Fruit fly (Drosophila melanogaster) whole organism, embryonic: Measurements from ENCODE around the gene Cisd2.

Source experiments
- Antp ChIP-seq: fragments of 200-800 bp; sonication (Bioruptor generic); optimal IDR thresholded peaks from 3 replicates; lab custom pipeline; 2016; ENCODE audit warnings: missing biosample characterization, missing genetic modification characterization
- CG10366 ChIP-seq: fragments of 200-800 bp; sonication (Bioruptor generic); IDR thresholded peaks from 2 replicates; pipeline ENCODE4 v1.3.6; 2022; ENCODE audit warnings: missing biosample characterization, missing genetic modification characterization
- CG11085 ChIP-seq: fragments of 200-800 bp; sonication (Bioruptor generic); IDR thresholded peaks from 2 replicates; pipeline ENCODE4 v1.3.6; 2022; ENCODE audit warnings: missing biosample characterization, missing genetic modification characterization
- CG11695 ChIP-seq: fragments of 200-800 bp; sonication (Bioruptor generic); IDR thresholded peaks from 3 replicates; pipeline ENCODE4 v1.3.6; 2022; ENCODE audit warnings: missing biosample characterization, missing genetic modification characterization
- CG12071 ChIP-seq: fragments of 200-800 bp; sonication (Bioruptor generic); optimal IDR thresholded peaks from 3 replicates; lab custom pipeline; 2018; ENCODE audit warnings: missing biosample characterization, mild to moderate bottlenecking, missing genetic modification characterization
- CG14441 ChIP-seq: fragments of 200-800 bp; sonication (Bioruptor generic); IDR thresholded peaks from 2 replicates; pipeline ENCODE4 v1.3.6; 2022; ENCODE audit warnings: missing biosample characterization, missing genetic modification characterization
- CG15601 ChIP-seq: fragments of 200-800 bp; sonication (Bioruptor generic); optimal IDR thresholded peaks from 3 replicates; lab custom pipeline; 2019; ENCODE audit warnings: missing biosample characterization, mild to moderate bottlenecking, missing genetic modification characterization, moderate library complexity
- CG17385 ChIP-seq: fragments of 200-800 bp; sonication (Bioruptor generic); optimal IDR thresholded peaks from 3 replicates; lab custom pipeline; 2018; ENCODE audit warnings: missing biosample characterization, mild to moderate bottlenecking, missing genetic modification characterization
- CG18262 ChIP-seq: fragments of 200-800 bp; optimal IDR thresholded peaks from 3 replicates; lab custom pipeline; 2019; ENCODE audit warnings: missing biosample characterization, mild to moderate bottlenecking, missing genetic modification characterization, moderate library complexity
- CG2202 ChIP-seq: fragments of 200-800 bp; sonication (Bioruptor generic); optimal IDR thresholded peaks from 2 replicates; lab custom pipeline; 2018; ENCODE audit warnings: missing biosample characterization, mild to moderate bottlenecking, missing genetic modification characterization
- CG30020 ChIP-seq: fragments of 200-800 bp; optimal IDR thresholded peaks from 2 replicates; lab custom pipeline; 2019; ENCODE audit warnings: missing biosample characterization, mild to moderate bottlenecking, missing genetic modification characterization, moderate library complexity
- CG33213 ChIP-seq: fragments of 200-800 bp; sonication (Bioruptor generic); optimal IDR thresholded peaks from 3 replicates; lab custom pipeline; 2016; ENCODE audit warnings: missing biosample characterization, missing genetic modification characterization
- CG4820 ChIP-seq: fragments of 200-800 bp; sonication (Bioruptor generic); optimal IDR thresholded peaks from 3 replicates; lab custom pipeline; 2016; ENCODE audit warnings: missing biosample characterization, missing genetic modification characterization
- CG6689 ChIP-seq: fragments of 200-800 bp; sonication (Bioruptor generic); IDR thresholded peaks from 2 replicates; pipeline ENCODE4 v1.3.6; 2022; ENCODE audit warnings: missing biosample characterization, missing genetic modification characterization
- CG7271 ChIP-seq: fragments of 200-800 bp; sonication (Bioruptor generic); optimal IDR thresholded peaks from 2 replicates; lab custom pipeline; 2018; ENCODE audit warnings: missing biosample characterization, mild to moderate bottlenecking, missing genetic modification characterization, moderate library complexity
- CG7745 ChIP-seq: fragments of 200-800 bp; sonication (Bioruptor generic); optimal IDR thresholded peaks from 2 replicates; lab custom pipeline; 2018; ENCODE audit warnings: missing biosample characterization, mild to moderate bottlenecking, missing genetic modification characterization, moderate library complexity
- CG7786 ChIP-seq: fragments of 200-800 bp; sonication (Bioruptor generic); optimal IDR thresholded peaks from 2 replicates; lab custom pipeline; 2016; ENCODE audit warnings: missing biosample characterization, missing genetic modification characterization
- CG7839 ChIP-seq: fragments of 200-800 bp; sonication (Bioruptor generic); optimal IDR thresholded peaks from 3 replicates; lab custom pipeline; 2018; ENCODE audit warnings: missing biosample characterization, mild to moderate bottlenecking, missing genetic modification characterization, moderate library complexity
- CG9817 ChIP-seq: fragments of 200-800 bp; sonication (Bioruptor generic); optimal IDR thresholded peaks from 2 replicates; lab custom pipeline; 2018; ENCODE audit warnings: missing biosample characterization, mild to moderate bottlenecking, missing genetic modification characterization, moderate library complexity
- CoRest ChIP-seq: fragments of 200-800 bp; sonication (Bioruptor generic); optimal IDR thresholded peaks from 3 replicates; lab custom pipeline; 2018; ENCODE audit warnings: missing biosample characterization, mild to moderate bottlenecking, missing genetic modification characterization, moderate library complexity
- Dip3 ChIP-seq: fragments of 200-800 bp; sonication (Bioruptor generic); optimal IDR thresholded peaks from 3 replicates; lab custom pipeline; 2016; ENCODE audit warnings: missing biosample characterization, missing genetic modification characterization
- ERR ChIP-seq: fragments of 200-800 bp; sonication (Bioruptor generic); optimal IDR thresholded peaks from 2 replicates; lab custom pipeline; 2016; ENCODE audit warnings: missing biosample characterization, missing genetic modification characterization
- Ets65A ChIP-seq: fragments of 200-800 bp; sonication (Bioruptor generic); peaks from one replicate; lab custom pipeline; 2016; ENCODE audit warnings: missing biosample characterization, missing genetic modification characterization
- HmgZ ChIP-seq: fragments of 200-800 bp; sonication (Bioruptor generic); optimal IDR thresholded peaks from 2 replicates; lab custom pipeline; 2018; ENCODE audit warnings: missing biosample characterization, mild to moderate bottlenecking, missing genetic modification characterization
- Hmx ChIP-seq: fragments of 200-800 bp; sonication (Bioruptor generic); optimal IDR thresholded peaks from 2 replicates; lab custom pipeline; 2016; ENCODE audit warnings: missing biosample characterization, missing genetic modification characterization
- Hr3 ChIP-seq: fragments of 200-800 bp; sonication (Bioruptor generic); optimal IDR thresholded peaks from 3 replicates; lab custom pipeline; 2016; ENCODE audit warnings: missing biosample characterization, missing genetic modification characterization
- Hr39 ChIP-seq: fragments of >200 bp; optimal IDR thresholded peaks from 2 replicates; lab custom pipeline; 2017
- Max ChIP-seq: fragments of 200-800 bp; sonication (Bioruptor generic); optimal IDR thresholded peaks from 2 replicates; lab custom pipeline; 2016; ENCODE audit warnings: missing biosample characterization, mild to moderate bottlenecking, missing genetic modification characterization
- Nf-YA ChIP-seq: fragments of 200-800 bp; sonication (Bioruptor generic); IDR thresholded peaks from 2 replicates; pipeline ENCODE4 v1.3.6; 2022; ENCODE audit warnings: missing biosample characterization, missing genetic modification characterization
- Pdp1 ChIP-seq, 2 experiments: fragments of 200-800 bp; sonication (Bioruptor generic); optimal IDR thresholded peaks; 3 replicates each; lab custom pipeline; 2016; ENCODE audit warnings: missing biosample characterization in 2 of 2, missing genetic modification characterization in 2 of 2, mild to moderate bottlenecking in 1 of 2, moderate library complexity in 1 of 2
- Sox100B ChIP-seq: fragments of 200-800 bp; sonication (Bioruptor generic); optimal IDR thresholded peaks from 3 replicates; lab custom pipeline; 2018; ENCODE audit warnings: missing biosample characterization, mild to moderate bottlenecking, missing genetic modification characterization
- YL-1 ChIP-seq: fragments of 200-800 bp; sonication (Bioruptor generic); optimal IDR thresholded peaks from 3 replicates; lab custom pipeline; 2017; ENCODE audit warnings: missing biosample characterization, mild to moderate bottlenecking, missing genetic modification characterization
- ap ChIP-seq: fragments of 200-800 bp; sonication (Bioruptor generic); IDR thresholded peaks from 2 replicates; pipeline ENCODE4 v1.3.6; 2022; ENCODE audit warnings: missing biosample characterization, missing genetic modification characterization
- croc ChIP-seq: fragments of 200-800 bp; sonication (Bioruptor generic); conservative IDR thresholded peaks from 3 replicates; pipeline ENCODE4 v1.3.6; 2022; ENCODE audit warnings: missing biosample characterization, missing genetic modification characterization
- dmrt99B ChIP-seq: fragments of 200-800 bp; sonication (Bioruptor generic); optimal IDR thresholded peaks from 2 replicates; lab custom pipeline; 2018; ENCODE audit warnings: missing biosample characterization, mild to moderate bottlenecking, missing genetic modification characterization, moderate library complexity
- eyg ChIP-seq: fragments of 200-800 bp; sonication (Bioruptor generic); optimal IDR thresholded peaks from 3 replicates; lab custom pipeline; 2016; ENCODE audit warnings: missing biosample characterization, missing genetic modification characterization
- fru ChIP-seq: fragments of >200 bp; optimal IDR thresholded peaks from 2 replicates; lab custom pipeline; 2017
- hth ChIP-seq: fragments of >200 bp; optimal IDR thresholded peaks from 2 replicates; lab custom pipeline; 2017; ENCODE audit warnings: inconsistent platforms
- lola ChIP-seq, 3 experiments: fragments of >200 bp in 2 of 3; fragments of 200-800 bp in 1 of 3; sonication (Bioruptor generic) in 1 of 3; optimal IDR thresholded peaks; 2 replicates each; lab custom pipeline; 2017 to 2019; ENCODE audit warnings: missing biosample characterization in 3 of 3, missing genetic modification characterization in 3 of 3, mild to moderate bottlenecking in 1 of 3, moderate library complexity in 1 of 3
- oc ChIP-seq: fragments of 200-800 bp; sonication (Bioruptor generic); optimal IDR thresholded peaks from 2 replicates; lab custom pipeline; 2018; ENCODE audit warnings: missing biosample characterization, mild to moderate bottlenecking, missing genetic modification characterization, moderate library complexity
- org-1 ChIP-seq: fragments of 200-800 bp; sonication (Bioruptor generic); optimal IDR thresholded peaks from 2 replicates; lab custom pipeline; 2017; ENCODE audit warnings: missing biosample characterization, missing genetic modification characterization
- pnt ChIP-seq: fragments of 200-800 bp; sonication (Bioruptor generic); optimal IDR thresholded peaks from 3 replicates; lab custom pipeline; 2016; ENCODE audit warnings: missing biosample characterization, missing genetic modification characterization
- pum ChIP-seq: fragments of 200-800 bp; sonication (Bioruptor generic); optimal IDR thresholded peaks from 2 replicates; lab custom pipeline; 2016; ENCODE audit warnings: missing biosample characterization, missing genetic modification characterization
- ro ChIP-seq: fragments of 200-800 bp; sonication (Bioruptor generic); IDR thresholded peaks from 2 replicates; pipeline ENCODE4 v1.3.6; 2022; ENCODE audit warnings: missing biosample characterization, missing genetic modification characterization
- row ChIP-seq: fragments of 200-800 bp; sonication (Bioruptor generic); IDR thresholded peaks from 3 replicates; pipeline ENCODE4 v1.3.6; 2022; ENCODE audit warnings: missing biosample characterization, missing genetic modification characterization
- stc ChIP-seq: fragments of 200-800 bp; sonication (Bioruptor generic); IDR thresholded peaks from 2 replicates; pipeline ENCODE4 v1.3.6; 2022; ENCODE audit warnings: missing biosample characterization, missing genetic modification characterization
- tin ChIP-seq: fragments of 200-800 bp; sonication (Bioruptor generic); optimal IDR thresholded peaks from 3 replicates; lab custom pipeline; 2016; ENCODE audit warnings: missing biosample characterization, missing genetic modification characterization
- trem ChIP-seq: fragments of 200-800 bp; optimal IDR thresholded peaks from 3 replicates; lab custom pipeline; 2019; ENCODE audit warnings: missing biosample characterization, mild to moderate bottlenecking, missing genetic modification characterization, moderate library complexity
- zen ChIP-seq: fragments of 200-800 bp; sonication (Bioruptor generic); optimal IDR thresholded peaks from 3 replicates; lab custom pipeline; 2018; ENCODE audit warnings: missing biosample characterization, mild to moderate bottlenecking, missing genetic modification characterization, moderate library complexity
- zen2 ChIP-seq: fragments of 200-800 bp; sonication (Bioruptor generic); IDR thresholded peaks from 3 replicates; pipeline ENCODE4 v1.3.6; 2022; ENCODE audit warnings: missing biosample characterization, missing genetic modification characterization; ENCODE audit not compliant: partially characterized antibody

Cisd2 gene

dm6 chr3R:29198299-29198698 lies 24.9 kb downstream of the Cisd2 start:
- TF ChIP-seq Pdp1 (GFP tag; optimal IDR thresholded peaks at IDR 0.05; lab: Kevin White, UChicago) (peak in 1 of 2 experiments; percentile 82), Dip3 (GFP tag; lab: Kevin White, UChicago) (no peak), CG6689 (GFP tag; lab: Robert Waterston, UW) (no peak), hth (lab: Kevin White, UChicago) (no peak), zen2 (GFP tag; lab: Robert Waterston, UW) (no peak), Nf-YA (no peak), CG33213 (GFP tag; lab: Kevin White, UChicago) (no peak), CG10366 (GFP tag; lab: Robert Waterston, UW) (no peak), CG9817 (tag; lab: Kevin White, UChicago) (no peak), CG7745 (tag; lab: Kevin White, UChicago) (no peak), CG7271 (tag; lab: Kevin White, UChicago) (no peak), CG4820 (GFP tag; lab: Kevin White, UChicago) (no peak), CG2202 (tag; lab: Kevin White, UChicago) (no peak), CG17385 (GFP tag; lab: Kevin White, UChicago) (no peak), Hr3 (GFP tag; lab: Kevin White, UChicago) (no peak), ro (GFP tag; lab: Robert Waterston, UW) (no peak), oc (peak; percentile 82)

dm6 chr3R:29196967-29197611 lies 26.1 kb downstream of the Cisd2 start, which contains the start of gene CG14515:
Gene CG14515 (plus strand): TSS chr3R:29197556.
- TF ChIP-seq CG7786 (GFP tag; lab: Kevin White, UChicago) (no peak), Sox100B (GFP tag; lab: Kevin White, UChicago) (peak; percentile 47), Max (no peak), CG15601 (tag; lab: Kevin White, UChicago) (no peak), CG11695 (GFP tag; lab: Robert Waterston, UW) (0 out of 3 replicates have a peak, but pooled peaks have one; percentile 12), row (GFP tag; lab: Robert Waterston, UW) (0 out of 3 replicates have a peak, but pooled peaks have one; percentile 39), CG12071 (GFP tag; lab: Kevin White, UChicago) (no peak), Hr39 (lab: Kevin White, UChicago) (no peak), oc (no peak), eyg (GFP tag; lab: Kevin White, UChicago) (no peak), YL-1 (GFP tag; lab: Kevin White, UChicago) (no peak), CG11085 (GFP tag; lab: Robert Waterston, UW) (no peak), pum (GFP tag; lab: Kevin White, UChicago) (no peak), ERR (GFP tag; lab: Kevin White, UChicago) (no peak), zen (tag; lab: Kevin White, UChicago) (no peak), croc (no peak), CG30020 (no peak), org-1 (GFP tag; lab: Kevin White, UChicago) (no peak), Ets65A (GFP tag; lab: Kevin White, UChicago) (peak; percentile 53), lola (GFP tag; optimal IDR thresholded peaks at IDR 0.05; lab: Kevin White, UChicago) (no peak), CG14441 (GFP tag; lab: Robert Waterston, UW) (0 out of 2 replicates have a peak, but pooled peaks have one; percentile 4), ap (no peak), Antp (GFP tag; lab: Kevin White, UChicago) (no peak), Hmx (GFP tag; lab: Kevin White, UChicago) (no peak), CG6689 (GFP tag; lab: Robert Waterston, UW) (no peak), stc (GFP tag; lab: Robert Waterston, UW) (no peak), CG7839 (tag; lab: Kevin White, UChicago) (peak; percentile 18), pnt (GFP tag; lab: Kevin White, UChicago) (no peak), CG18262 (tag; lab: Kevin White, UChicago) (peak; percentile 47), fru (lab: Kevin White, UChicago) (no peak), CoRest (tag; lab: Kevin White, UChicago) (peak; percentile 11), dmrt99B (tag; lab: Kevin White, UChicago) (peak; percentile 49), HmgZ (tag; lab: Kevin White, UChicago) (no peak), tin (no peak), trem (tag; lab: Kevin White, UChicago) (no peak)
